Worm (Caenorhabditis elegans) whole organism, early embryonic: ENCODE data around the gene ZK1010.2.

ENCODE experiments used
- B0310.2 ChIP-seq: sonication (generic microtip); optimal IDR thresholded peaks from 2 replicates; lab custom pipeline; 2016; ENCODE audit warnings: mild to moderate bottlenecking, missing genetic modification characterization, missing compliant biosample characterization
- aly-1 ChIP-seq: sonication (generic microtip); optimal IDR thresholded peaks from 2 replicates; lab custom pipeline; 2016; ENCODE audit warnings: missing genetic modification characterization, missing compliant biosample characterization
- ama-1 ChIP-seq: fragments of 150-350 bp; optimal IDR thresholded peaks from 2 replicates; lab custom pipeline; 2014
- pes-1 ChIP-seq: fragments of 200-800 bp; sonication (Bioruptor generic); IDR thresholded peaks from 2 replicates; pipeline ENCODE4 v1.3.6; 2022; ENCODE audit warnings: missing genetic modification reagents, missing genetic modification characterization, missing compliant biosample characterization

- TF ChIP-seq pes-1 (GFP tag; lab: Robert Waterston, UW) (no peak), B0310.2 (tag; lab: Kevin White, UChicago) (no peak), ama-1 (no peak), aly-1 (tag; lab: Kevin White, UChicago) (no peak)
Measured at ce11 chrIII:12993055-12993454, 15.4 kb upstream of the ZK1010.2 start.
